Fruit fly (Drosophila melanogaster) whole organism, embryonic: ENCODE results near the gene CG6843.

Source experiments
- Abd-B ChIP-seq: fragments of 200-800 bp; sonication (Bioruptor generic); optimal IDR thresholded peaks from 2 replicates; lab custom pipeline; 2018; ENCODE audit warnings: missing biosample characterization, mild to moderate bottlenecking, missing genetic modification characterization, moderate library complexity
- Antp ChIP-seq: fragments of 200-800 bp; sonication (Bioruptor generic); optimal IDR thresholded peaks from 3 replicates; lab custom pipeline; 2016; ENCODE audit warnings: missing biosample characterization, missing genetic modification characterization
- Asciz ChIP-seq: fragments of 200-800 bp; sonication (Bioruptor generic); optimal IDR thresholded peaks from 2 replicates; lab custom pipeline; 2017; ENCODE audit warnings: missing biosample characterization, mild to moderate bottlenecking, missing genetic modification characterization, missing genetic modification reagents
- CG11723 ChIP-seq: fragments of 200-800 bp; sonication (Bioruptor generic); optimal IDR thresholded peaks from 2 replicates; lab custom pipeline; 2017; ENCODE audit warnings: missing biosample characterization, mild to moderate bottlenecking, missing genetic modification characterization
- CG17328 ChIP-seq: fragments of 200-800 bp; sonication (Bioruptor generic); IDR thresholded peaks from 2 replicates; pipeline ENCODE4 v1.3.6; 2022; ENCODE audit warnings: missing biosample characterization, missing genetic modification characterization
- CG17361 ChIP-seq: fragments of 200-800 bp; sonication (Bioruptor generic); IDR thresholded peaks from 3 replicates; pipeline ENCODE4 v1.3.6; 2022; ENCODE audit warnings: missing biosample characterization, missing genetic modification characterization
- CG18262 ChIP-seq: fragments of 200-800 bp; optimal IDR thresholded peaks from 3 replicates; lab custom pipeline; 2019; ENCODE audit warnings: missing biosample characterization, mild to moderate bottlenecking, missing genetic modification characterization, moderate library complexity
- CG18764 ChIP-seq: fragments of 200-800 bp; sonication (Bioruptor generic); optimal IDR thresholded peaks from 3 replicates; lab custom pipeline; 2016; ENCODE audit warnings: missing biosample characterization, missing genetic modification characterization
- CG3281 ChIP-seq: fragments of 200-800 bp; sonication (Bioruptor generic); optimal IDR thresholded peaks from 3 replicates; lab custom pipeline; 2017; ENCODE audit warnings: missing biosample characterization, mild to moderate bottlenecking, missing genetic modification characterization
- CG4328 ChIP-seq: fragments of 200-800 bp; sonication (Bioruptor generic); optimal IDR thresholded peaks from 3 replicates; lab custom pipeline; 2017; ENCODE audit warnings: missing biosample characterization, missing genetic modification reagents, missing genetic modification characterization
- CG4424 ChIP-seq: fragments of 200-800 bp; sonication (Bioruptor generic); optimal IDR thresholded peaks from 3 replicates; lab custom pipeline; 2016; ENCODE audit warnings: missing biosample characterization, missing genetic modification characterization
- CG4730 ChIP-seq: fragments of 200-800 bp; sonication (Bioruptor generic); IDR thresholded peaks from 2 replicates; pipeline ENCODE4 v1.3.6; 2022; ENCODE audit warnings: missing biosample characterization, missing genetic modification characterization
- CG4820 ChIP-seq: fragments of 200-800 bp; sonication (Bioruptor generic); optimal IDR thresholded peaks from 3 replicates; lab custom pipeline; 2016; ENCODE audit warnings: missing biosample characterization, missing genetic modification characterization
- CG7987 ChIP-seq: fragments of 200-800 bp; sonication (Bioruptor generic); optimal IDR thresholded peaks from 2 replicates; lab custom pipeline; 2018; ENCODE audit warnings: missing biosample characterization, mild to moderate bottlenecking, missing genetic modification characterization, moderate library complexity
- CG8089 ChIP-seq: fragments of 200-800 bp; sonication (Bioruptor generic); optimal IDR thresholded peaks from 3 replicates; lab custom pipeline; 2016; ENCODE audit warnings: missing biosample characterization, missing genetic modification characterization
- CHES-1-like ChIP-seq: fragments of 200-800 bp; sonication (Bioruptor generic); optimal IDR thresholded peaks from 2 replicates; lab custom pipeline; 2016; ENCODE audit warnings: missing biosample characterization, missing genetic modification characterization
- Camta ChIP-seq: fragments of 200-800 bp; sonication (Bioruptor generic); optimal IDR thresholded peaks from 2 replicates; lab custom pipeline; 2016; ENCODE audit warnings: missing biosample characterization, missing genetic modification characterization
- CoRest ChIP-seq: fragments of 200-800 bp; sonication (Bioruptor generic); optimal IDR thresholded peaks from 3 replicates; lab custom pipeline; 2018; ENCODE audit warnings: missing biosample characterization, mild to moderate bottlenecking, missing genetic modification characterization, moderate library complexity
- D19B ChIP-seq: fragments of 200-800 bp; sonication (Bioruptor generic); optimal IDR thresholded peaks from 2 replicates; lab custom pipeline; 2017; ENCODE audit warnings: missing biosample characterization, mild to moderate bottlenecking, missing genetic modification characterization
- Dad ChIP-seq: fragments of 200-800 bp; sonication (Bioruptor generic); optimal IDR thresholded peaks from 3 replicates; lab custom pipeline; 2016; ENCODE audit warnings: missing biosample characterization, missing genetic modification characterization
- Fer1 ChIP-seq: fragments of 200-800 bp; sonication (Bioruptor generic); optimal IDR thresholded peaks from 2 replicates; lab custom pipeline; 2017; ENCODE audit warnings: missing biosample characterization, mild to moderate bottlenecking, missing genetic modification characterization
- Fer2 ChIP-seq: fragments of 200-800 bp; sonication (Bioruptor generic); optimal IDR thresholded peaks from 2 replicates; lab custom pipeline; 2018; ENCODE audit warnings: missing biosample characterization, mild to moderate bottlenecking, missing genetic modification characterization, moderate library complexity
- Gug ChIP-seq: fragments of 200-800 bp; sonication (Bioruptor generic); IDR thresholded peaks from 4 replicates; pipeline ENCODE4 v1.3.6; 2022; ENCODE audit warnings: missing biosample characterization, missing genetic modification characterization
- HHEX ChIP-seq: fragments of 200-800 bp; sonication (Bioruptor generic); optimal IDR thresholded peaks from 3 replicates; lab custom pipeline; 2017; ENCODE audit warnings: missing biosample characterization, mild to moderate bottlenecking, missing genetic modification characterization, missing genetic modification reagents
- HLH3B ChIP-seq: fragments of 200-800 bp; sonication (Bioruptor generic); IDR thresholded peaks from 2 replicates; pipeline ENCODE4 v1.3.6; 2022; ENCODE audit warnings: missing biosample characterization, missing genetic modification characterization
- HLH54F ChIP-seq: fragments of 200-800 bp; sonication (Bioruptor generic); optimal IDR thresholded peaks from 3 replicates; lab custom pipeline; 2016; ENCODE audit warnings: missing biosample characterization, missing genetic modification characterization
- HLHmδ ChIP-seq: fragments of 200-800 bp; sonication (Bioruptor generic); optimal IDR thresholded peaks from 2 replicates; lab custom pipeline; 2018; ENCODE audit warnings: missing biosample characterization, mild to moderate bottlenecking, missing genetic modification characterization, moderate library complexity
- Hmr ChIP-seq: fragments of 200-800 bp; sonication (Bioruptor generic); optimal IDR thresholded peaks from 3 replicates; lab custom pipeline; 2017; ENCODE audit warnings: mild to moderate bottlenecking, missing biosample characterization, missing genetic modification reagents, missing genetic modification characterization
- Meics ChIP-seq: fragments of 200-800 bp; sonication (Bioruptor generic); optimal IDR thresholded peaks from 2 replicates; lab custom pipeline; 2017; ENCODE audit warnings: missing biosample characterization, mild to moderate bottlenecking, missing genetic modification characterization
- NFAT ChIP-seq: fragments of 200-800 bp; sonication (Bioruptor generic); IDR thresholded peaks from 2 replicates; pipeline ENCODE4 v1.3.6; 2022; ENCODE audit warnings: missing biosample characterization, missing genetic modification characterization
- Opbp ChIP-seq: fragments of 200-800 bp; sonication (Bioruptor generic); IDR thresholded peaks from 3 replicates; pipeline ENCODE4 v1.3.6; 2022; ENCODE audit warnings: missing biosample characterization, missing genetic modification characterization; ENCODE audit not compliant: partially characterized antibody
- Pdp1 ChIP-seq, 2 experiments: fragments of 200-800 bp; sonication (Bioruptor generic); optimal IDR thresholded peaks; 3 replicates each; lab custom pipeline; 2016; ENCODE audit warnings: missing biosample characterization in 2 of 2, missing genetic modification characterization in 2 of 2, mild to moderate bottlenecking in 1 of 2, moderate library complexity in 1 of 2
- Rfx ChIP-seq: fragments of 200-800 bp; sonication (Bioruptor generic); IDR thresholded peaks from 2 replicates; pipeline ENCODE4 v1.3.6; 2022; ENCODE audit warnings: missing biosample characterization, missing genetic modification characterization
- Six4 ChIP-seq: fragments of 200-800 bp; sonication (Bioruptor generic); optimal IDR thresholded peaks from 2 replicates; lab custom pipeline; 2016; ENCODE audit warnings: missing biosample characterization, missing genetic modification characterization
- Sry-β ChIP-seq: fragments of 200-800 bp; sonication (Bioruptor generic); optimal IDR thresholded peaks from 2 replicates; lab custom pipeline; 2018; ENCODE audit warnings: missing biosample characterization, mild to moderate bottlenecking, missing genetic modification characterization, moderate library complexity
- Xbp1 ChIP-seq: fragments of 200-800 bp; sonication (Bioruptor generic); optimal IDR thresholded peaks from 3 replicates; lab custom pipeline; 2016; ENCODE audit warnings: missing biosample characterization, mild to moderate bottlenecking, missing genetic modification characterization
- bab2 ChIP-seq: fragments of 200-800 bp; sonication (Bioruptor generic); optimal IDR thresholded peaks from 2 replicates; lab custom pipeline; 2016; ENCODE audit warnings: missing biosample characterization, missing genetic modification characterization
- cas ChIP-seq: fragments of 200-800 bp; sonication (Bioruptor generic); IDR thresholded peaks from 2 replicates; pipeline ENCODE4 v1.3.6; 2022; ENCODE audit warnings: missing biosample characterization, missing genetic modification characterization
- crc ChIP-seq: fragments of 200-800 bp; sonication (Bioruptor generic); optimal IDR thresholded peaks from 2 replicates; lab custom pipeline; 2016; ENCODE audit warnings: missing biosample characterization, missing genetic modification characterization
- crol ChIP-seq: fragments of 200-800 bp; sonication (Bioruptor generic); IDR thresholded peaks from 2 replicates; pipeline ENCODE4 v1.3.6; 2022; ENCODE audit warnings: missing biosample characterization, missing genetic modification characterization
- grn ChIP-seq: fragments of 200-800 bp; sonication (Bioruptor generic); optimal IDR thresholded peaks from 3 replicates; lab custom pipeline; 2017; ENCODE audit warnings: missing biosample characterization, missing genetic modification characterization
- gro ChIP-seq: fragments of 200-800 bp; sonication (Bioruptor generic); optimal IDR thresholded peaks from 2 replicates; lab custom pipeline; 2016; ENCODE audit warnings: missing biosample characterization, missing genetic modification characterization
- h ChIP-seq: fragments of >200 bp; optimal IDR thresholded peaks from 2 replicates; lab custom pipeline; 2017
- hkb ChIP-seq, 2 experiments: fragments of 200-800 bp in 1 of 2; fragments of >200 bp in 1 of 2; sonication (Bioruptor generic) in 1 of 2; IDR thresholded peaks in 1 of 2; optimal IDR thresholded peaks in 1 of 2; 2 replicates each; pipeline versions ENCODE4 v1.3.6 to Lab custom; 2017 to 2022; ENCODE audit warnings: missing biosample characterization in 1 of 2, missing genetic modification characterization in 1 of 2
- kah ChIP-seq: fragments of 200-800 bp; sonication (Bioruptor generic); optimal IDR thresholded peaks from 2 replicates; lab custom pipeline; 2018; ENCODE audit warnings: missing biosample characterization, mild to moderate bottlenecking, missing genetic modification characterization
- lbe ChIP-seq: fragments of 200-800 bp; sonication (Bioruptor generic); optimal IDR thresholded peaks from 2 replicates; lab custom pipeline; 2016; ENCODE audit warnings: missing biosample characterization, mild to moderate bottlenecking, missing genetic modification characterization
- lilli ChIP-seq: fragments of 200-800 bp; sonication (Bioruptor generic); optimal IDR thresholded peaks from 3 replicates; lab custom pipeline; 2016; ENCODE audit warnings: missing biosample characterization, missing genetic modification characterization
- peb ChIP-seq: fragments of 200-800 bp; sonication (Bioruptor generic); IDR thresholded peaks from 2 replicates; pipeline ENCODE4 v1.3.6; 2022; ENCODE audit warnings: missing biosample characterization, missing genetic modification characterization
- pzg ChIP-seq: fragments of 200-800 bp; sonication (Bioruptor generic); optimal IDR thresholded peaks from 3 replicates; lab custom pipeline; 2018; ENCODE audit warnings: missing biosample characterization, mild to moderate bottlenecking, missing genetic modification characterization, moderate library complexity
- repo ChIP-seq: fragments of 200-800 bp; sonication (Bioruptor generic); optimal IDR thresholded peaks from 2 replicates; lab custom pipeline; 2016; ENCODE audit warnings: missing biosample characterization, missing genetic modification characterization
- sr ChIP-seq: fragments of 200-800 bp; sonication (Bioruptor generic); IDR thresholded peaks from 3 replicates; pipeline ENCODE4 v1.3.6; 2022; ENCODE audit warnings: missing biosample characterization, missing genetic modification characterization

CG6843 gene

dm6 chr3L:18870027-18870426 is 31.4 kb upstream of the CG6843 start, which contains the start of gene Blos3 (continued):
- TF ChIP-seq lilli (peak; percentile 70), gro (peak; percentile 83), Abd-B (GFP tag; lab: Kevin White, UChicago) (peak; percentile 25), Six4 (GFP tag; lab: Kevin White, UChicago) (peak; percentile 21), lbe (GFP tag; lab: Kevin White, UChicago) (peak; percentile 65), CG11723 (GFP tag; lab: Kevin White, UChicago) (peak; percentile 20), Opbp (GFP tag; lab: Robert Waterston, UW) (no peak), Hmr (GFP tag; lab: Kevin White, UChicago) (peak; percentile 52), h (lab: Kevin White, UChicago) (no peak), CG4820 (GFP tag; lab: Kevin White, UChicago) (peak; percentile 35), Sry-β (GFP tag; lab: Kevin White, UChicago) (no peak), HLHmδ (no peak), Xbp1 (GFP tag; lab: Kevin White, UChicago) (peak; percentile 61), peb (GFP tag; lab: Robert Waterston, UW) (no peak), CG17361 (0 out of 3 replicates have a peak, but pooled peaks have one; percentile 21), D19B (GFP tag; lab: Kevin White, UChicago) (no peak), sr (GFP tag; lab: Robert Waterston, UW) (no peak), CG7987 (GFP tag; lab: Kevin White, UChicago) (peak; percentile 46), Meics (GFP tag; lab: Kevin White, UChicago) (peak; percentile 60), CG3281 (GFP tag; lab: Kevin White, UChicago) (peak; percentile 52), CG8089 (GFP tag; lab: Kevin White, UChicago) (peak; percentile 30), HHEX (GFP tag; lab: Kevin White, UChicago) (peak; percentile 37), NFAT (peak; percentile 16; the same call in 1 of the 2 replicates), HLH3B (GFP tag; lab: Robert Waterston, UW) (peak; percentile 35), Pdp1 (GFP tag; optimal IDR thresholded peaks at IDR 0.05; lab: Kevin White, UChicago) (peak in 1 of 2 experiments; percentile 49), CG4328 (peak; percentile 17), crol (GFP tag; lab: Robert Waterston, UW) (no peak), bab2 (peak; percentile 29), Camta (peak; percentile 37), CoRest (tag; lab: Kevin White, UChicago) (peak; percentile 54), Antp (GFP tag; lab: Kevin White, UChicago) (peak; percentile 54), Asciz (GFP tag; lab: Kevin White, UChicago) (peak; percentile 15), CG17328 (GFP tag; lab: Robert Waterston, UW) (peak; percentile 27; the same call in 1 of the 2 replicates), crc (peak; percentile 29), CG4730 (GFP tag; lab: Robert Waterston, UW) (no peak), Fer1 (GFP tag; lab: Kevin White, UChicago) (peak; percentile 43), Dad (GFP tag; lab: Kevin White, UChicago) (peak; percentile 15), kah (GFP tag; lab: Kevin White, UChicago) (peak; percentile 69), CG18262 (peak; percentile 37), CG18764 (GFP tag; lab: Kevin White, UChicago) (peak; percentile 19), HLH54F (peak; percentile 19), CHES-1-like (GFP tag; lab: Kevin White, UChicago) (peak; percentile 7), Gug (GFP tag; lab: Robert Waterston, UW) (peak; percentile 38; the same call in 2 of the 4 replicates), cas (no peak), CG4424 (GFP tag; lab: Kevin White, UChicago) (peak; percentile 29), grn (GFP tag; lab: Kevin White, UChicago) (no peak), pzg (GFP tag; lab: Kevin White, UChicago) (peak; percentile 22), Fer2 (no peak), Rfx (GFP tag; lab: Robert Waterston, UW) (peak; percentile 52; the same call in 1 of the 2 replicates), hkb (optimal IDR thresholded peaks at IDR 0.05; lab: Kevin White, UChicago) (no peak), hkb (GFP tag; IDR thresholded peaks at IDR 0.05; lab: Robert Waterston, UW) (0 out of 2 replicates have a peak, but pooled peaks have one; percentile 34), repo (GFP tag; lab: Kevin White, UChicago) (peak; percentile 32)
